Worm (Caenorhabditis elegans) whole organism, mixed stage, embryonic: Measurements from ENCODE around the gene Y116A8C.38.

Source experiments
- ces-1 ChIP-seq: fragments of 150-350 bp; optimal IDR thresholded peaks from 2 replicates; lab custom pipeline; 2014; ENCODE audit warnings: missing biosample characterization, missing genetic modification reagents, missing genetic modification characterization
- cnd-1 ChIP-seq: fragments of 200-800 bp; sonication (Bioruptor generic); optimal IDR thresholded peaks from 2 replicates; lab custom pipeline; 2018; ENCODE audit warnings: mild to moderate bottlenecking, missing genetic modification characterization, missing compliant biosample characterization
- drap-1 ChIP-seq: fragments of 200-800 bp; sonication (Bioruptor generic); optimal IDR thresholded peaks from 3 replicates; lab custom pipeline; 2018; ENCODE audit warnings: mild to moderate bottlenecking, missing genetic modification characterization, missing compliant biosample characterization
- lsy-2 ChIP-seq: fragments of 150-350 bp; optimal IDR thresholded peaks from 2 replicates; lab custom pipeline; 2014; ENCODE audit warnings: missing biosample characterization, missing genetic modification characterization
- mab-5 ChIP-seq: fragments of 150-350 bp; optimal IDR thresholded peaks from 2 replicates; lab custom pipeline; 2014; ENCODE audit warnings: missing biosample characterization, missing genetic modification characterization
- mep-1 ChIP-seq: fragments of 150-350 bp; optimal IDR thresholded peaks from 2 replicates; lab custom pipeline; 2017; ENCODE audit warnings: missing biosample characterization, missing genetic modification reagents, missing genetic modification characterization, inconsistent platforms
- nhr-76 ChIP-seq: sonication (generic microtip); optimal IDR thresholded peaks from 2 replicates; lab custom pipeline; 2017; ENCODE audit warnings: missing biosample characterization, missing genetic modification characterization
- sptf-1 ChIP-seq: sonication (generic microtip); optimal IDR thresholded peaks from 2 replicates; lab custom pipeline; 2017; ENCODE audit warnings: mild to moderate bottlenecking, missing genetic modification characterization, moderate library complexity, missing compliant biosample characterization
- unc-62 ChIP-seq: fragments of 150-350 bp; optimal IDR thresholded peaks from 2 replicates; lab custom pipeline; 2014; ENCODE audit warnings: missing biosample characterization, missing genetic modification reagents, missing genetic modification characterization
- zip-8 ChIP-seq: fragments of 150-350 bp; optimal IDR thresholded peaks from 2 replicates; lab custom pipeline; 2014; ENCODE audit warnings: missing biosample characterization, missing genetic modification characterization

- TF ChIP-seq drap-1 (GFP tag; lab: Kevin White, UChicago) (no peak), mep-1 (tag; lab: Kevin White, UChicago) (no peak), lsy-2 (tag; lab: Kevin White, UChicago) (no peak), zip-8 (tag; lab: Kevin White, UChicago) (no peak), mab-5 (tag; lab: Kevin White, UChicago) (no peak), cnd-1 (tag; lab: Kevin White, UChicago) (no peak), nhr-76 (no peak), sptf-1 (tag; lab: Kevin White, UChicago) (no peak), unc-62 (GFP tag; lab: Kevin White, UChicago) (no peak), ces-1 (no peak)
These were observed at the start of gene Y116A8C.38, which contains the start of gene Y116A8C.37 for ce11 chrIV:17131035-17131595.
